Worm (Caenorhabditis elegans): ENCODE results near the gene nhr-119.

Gene nhr-119

DNA sequence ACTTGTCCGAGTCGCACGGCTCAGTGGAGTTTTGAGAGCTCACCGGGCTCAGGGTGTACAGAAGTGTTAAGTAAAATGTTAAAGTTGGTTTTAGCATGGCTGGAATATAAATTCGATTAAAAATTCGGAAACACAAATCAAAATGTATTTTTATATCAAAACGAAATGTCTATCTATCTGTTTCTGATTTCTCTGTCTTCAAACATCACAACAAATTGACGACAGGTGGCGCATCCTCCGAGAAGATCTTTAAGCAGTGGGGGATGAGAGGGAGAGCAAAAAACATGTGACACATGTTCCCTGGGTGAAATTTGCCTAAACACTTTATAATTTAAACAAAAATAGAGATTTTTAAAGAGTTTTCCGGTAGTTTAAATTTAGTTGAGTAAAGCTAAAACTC, 31.4 kb downstream of the nhr-119 start, which contains the start of gene F08D12.7:
Gene F08D12.7, minus strand, starts transcription at position 101 of the 400 bp plus-strand sequence.
- TF ChIP-seq C38D4.7 (GFP tag; optimal IDR thresholded peaks at IDR 0.05): no peak
- TF ChIP-seq unc-42 (tag; optimal IDR thresholded peaks at IDR 0.05): no peak
- no peak for TF ChIP-seq pax-1 (tag; optimal IDR thresholded peaks at IDR 0.05)
- no peak for TF ChIP-seq ceh-2 (tag; optimal IDR thresholded peaks at IDR 0.05)
- no peak for TF ChIP-seq rnt-1 (tag; optimal IDR thresholded peaks at IDR 0.05)
- no peak for TF ChIP-seq hlh-13 (GFP tag; optimal IDR thresholded peaks at IDR 0.05)

DNA sequence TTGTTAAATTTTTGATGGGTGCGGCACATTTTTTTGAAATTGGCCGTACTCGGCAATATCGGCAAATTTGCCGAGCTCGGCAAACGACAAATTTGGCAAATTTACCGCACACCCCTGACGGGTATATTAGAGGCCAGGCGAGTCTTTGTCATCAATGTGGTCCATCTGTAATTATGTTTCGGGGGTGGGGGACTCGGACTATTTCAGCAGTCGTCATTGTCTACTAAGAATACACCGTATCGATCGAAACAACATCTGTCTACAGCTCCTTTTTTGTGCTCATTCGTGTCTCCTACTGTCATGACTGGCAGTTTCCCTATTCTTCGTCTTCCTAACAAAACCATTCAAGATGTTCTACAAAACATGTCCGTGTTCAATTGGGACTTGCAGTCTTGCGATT, 34.1 kb downstream of the nhr-119 start, which contains the start of gene F08D12.15:
Gene F08D12.15, plus strand, starts transcription at position 301 of the 400 bp plus-strand sequence.
- TF ChIP-seq ets-4 (tag; optimal IDR thresholded peaks at IDR 0.05) (no peak), che-1 (tag; optimal IDR thresholded peaks at IDR 0.05) (no peak), ceh-14 (tag; optimal IDR thresholded peaks at IDR 0.05) (no peak), unc-42 (tag; optimal IDR thresholded peaks at IDR 0.05) (no peak), ceh-22 (tag; optimal IDR thresholded peaks at IDR 0.05) (no peak), fax-1 (tag; optimal IDR thresholded peaks at IDR 0.05) (no peak), K09A11.1 (tag; optimal IDR thresholded peaks at IDR 0.05; ENCODE audit: insufficient read depth) (no peak), hlh-30 (tag; optimal IDR thresholded peaks at IDR 0.05; ENCODE audit: insufficient read depth) (no peak), odd-2 (tag; optimal IDR thresholded peaks at IDR 0.05) (no peak), F13H6.1 (tag; optimal IDR thresholded peaks at IDR 0.05) (no peak), pat-9 (tag; optimal IDR thresholded peaks at IDR 0.05) (no peak), ceh-6 (GFP tag; optimal IDR thresholded peaks at IDR 0.05) (no peak), pha-2 (tag; optimal IDR thresholded peaks at IDR 0.05) (no peak), dmd-4 (tag; optimal IDR thresholded peaks at IDR 0.05; ENCODE audit: borderline replicate concordance) (no peak), zip-5 (tag; optimal IDR thresholded peaks at IDR 0.05) (no peak), sox-2 (GFP tag; IDR thresholded peaks at IDR 0.05) (no peak), fkh-10 (GFP tag; optimal IDR thresholded peaks at IDR 0.05) (no peak)

DNA sequence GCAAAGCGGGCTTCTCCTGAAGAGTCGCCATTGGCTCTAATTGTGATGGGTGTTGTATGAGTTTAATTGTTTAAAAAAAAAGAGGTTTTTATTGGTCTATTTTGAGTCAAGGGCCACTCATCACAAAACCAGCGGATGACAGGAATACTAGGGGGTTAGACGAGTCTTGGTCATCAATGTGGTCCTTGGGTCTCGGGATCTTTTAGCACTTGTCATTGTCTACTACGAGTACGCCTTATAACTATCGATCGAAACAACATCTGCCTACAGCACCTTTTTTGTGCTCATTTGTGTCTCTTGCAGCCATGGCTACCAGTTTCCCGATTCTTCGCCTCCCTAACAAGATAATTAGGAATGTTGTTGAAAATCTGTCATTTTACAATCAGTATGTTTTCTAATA, 35.7 kb downstream of the nhr-119 start, which contains the start of gene fbxb-108:
Gene fbxb-108, plus strand, starts transcription at position 301 of the 400 bp plus-strand sequence.
- TF ChIP-seq T23F11.4 (GFP tag; optimal IDR thresholded peaks at IDR 0.05) (no peak), sox-4 (tag; optimal IDR thresholded peaks at IDR 0.05) (no peak), zip-5 (tag; optimal IDR thresholded peaks at IDR 0.05) (no peak), fkh-6 (tag; optimal IDR thresholded peaks at IDR 0.05) (no peak)

DNA sequence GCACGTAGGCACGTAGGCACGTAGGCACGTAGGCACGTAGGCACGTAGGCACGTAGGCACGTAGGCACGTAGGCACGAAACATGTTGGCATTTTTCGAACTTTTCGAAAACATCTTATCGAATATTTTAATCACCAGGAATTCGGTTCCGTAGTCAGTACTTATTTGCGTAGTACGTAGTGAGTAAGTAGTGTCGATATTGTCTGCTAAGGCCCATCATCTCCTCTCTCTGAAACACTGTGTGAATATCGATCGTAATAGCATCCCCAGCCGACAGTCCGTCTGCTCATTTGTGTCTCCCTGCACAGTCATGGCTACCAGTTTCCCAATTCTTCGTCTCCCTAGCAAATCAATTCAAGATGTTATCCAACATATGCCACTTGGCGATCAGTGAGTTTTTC, 38.3 kb downstream of the nhr-119 start, which contains the start of gene fbxb-106:
Gene fbxb-106, plus strand, starts transcription at position 301 of the 400 bp plus-strand sequence.
- TF ChIP-seq nfya-1 (tag; optimal IDR thresholded peaks at IDR 0.05): no peak
- no peak for TF ChIP-seq ceh-9 (tag; optimal IDR thresholded peaks at IDR 0.05)
- no peak for TF ChIP-seq pag-3 (tag; optimal IDR thresholded peaks at IDR 0.05; ENCODE audit: borderline replicate concordance)
- TF ChIP-seq ceh-34 (tag; optimal IDR thresholded peaks at IDR 0.05): no peak
- TF ChIP-seq K09A11.1 (tag; optimal IDR thresholded peaks at IDR 0.05; ENCODE audit: insufficient read depth): no peak

DNA sequence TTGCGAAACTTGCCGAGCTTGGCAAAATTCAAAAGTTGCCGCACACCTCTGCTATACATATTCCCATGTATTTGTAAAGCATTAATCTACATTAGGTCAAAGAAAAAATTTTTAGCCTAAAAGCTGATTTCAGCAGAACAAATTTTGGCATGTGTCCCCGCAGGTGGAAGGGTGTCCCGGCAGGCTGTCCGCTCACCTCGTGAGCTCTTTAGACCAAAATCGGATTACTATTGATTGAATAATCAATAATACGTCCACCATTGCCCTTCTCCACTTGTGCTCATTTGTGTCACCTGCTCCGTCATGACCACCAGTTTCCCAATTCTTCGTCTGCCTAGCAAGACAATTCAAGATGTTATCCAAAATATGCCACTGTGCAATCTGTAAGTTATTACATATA, 41.9 kb downstream of the nhr-119 start, which contains the start of gene fbxb-107:
Gene fbxb-107, plus strand, starts transcription at position 297 of the 400 bp plus-strand sequence.
- TF ChIP-seq ceh-18 (tag; optimal IDR thresholded peaks at IDR 0.05) (no peak), lim-6 (tag; optimal IDR thresholded peaks at IDR 0.05) (no peak), ceh-24 (tag; optimal IDR thresholded peaks at IDR 0.05) (no peak), hlh-30 (tag; optimal IDR thresholded peaks at IDR 0.05; ENCODE audit: insufficient read depth) (peak; percentile 72), ceh-48 (tag; optimal IDR thresholded peaks at IDR 0.05) (peak; percentile 54), K09A11.1 (tag; optimal IDR thresholded peaks at IDR 0.05; ENCODE audit: insufficient read depth) (no peak), ref-2 (tag; optimal IDR thresholded peaks at IDR 0.05) (no peak), K02D7.2 (tag; optimal IDR thresholded peaks at IDR 0.05) (no peak)

Data from whole organism, late embryonic.